Worm (Caenorhabditis elegans): ENCODE data around the gene F56B3.4.

DNA sequence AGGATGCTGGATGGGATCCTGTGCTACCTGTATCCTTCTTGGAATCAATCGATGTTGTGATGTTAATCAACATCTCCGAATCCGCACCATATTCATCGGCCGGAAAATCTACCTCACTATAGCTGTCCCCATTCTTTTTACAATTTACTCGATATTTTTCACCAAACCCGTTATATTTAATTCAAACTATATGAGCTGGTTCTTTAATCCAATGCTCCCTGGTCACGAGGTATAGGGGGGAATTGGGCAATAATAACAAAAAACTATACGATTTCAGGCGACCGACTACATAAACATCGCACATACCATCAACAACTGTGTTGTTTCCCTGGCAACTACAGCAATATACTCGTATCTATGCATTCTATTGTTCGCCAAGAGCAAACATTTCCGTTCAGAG is 36.5 kb downstream of the F56B3.4 start:
- no peak for TF ChIP-seq elt-2 (tag; optimal IDR thresholded peaks at IDR 0.05)
- TF ChIP-seq egl-27 (tag; optimal IDR thresholded peaks at IDR 0.05): no peak
- TF ChIP-seq nhr-237 (tag; optimal IDR thresholded peaks at IDR 0.05): no peak
- no peak for TF ChIP-seq jun-1 (tag; optimal IDR thresholded peaks at IDR 0.05)
- no peak for TF ChIP-seq tbx-2 (tag; optimal IDR thresholded peaks at IDR 0.05)
- TF ChIP-seq pha-4 (tag; optimal IDR thresholded peaks at IDR 0.05): no peak
- TF ChIP-seq unc-62 (GFP tag; optimal IDR thresholded peaks at IDR 0.05): no peak
- no peak for TF ChIP-seq nhr-28 (tag; optimal IDR thresholded peaks at IDR 0.05)
- TF ChIP-seq zag-1 (tag; optimal IDR thresholded peaks at IDR 0.05): no peak
- TF ChIP-seq nhr-77 (tag; optimal IDR thresholded peaks at IDR 0.05): no peak
- no peak for TF ChIP-seq ceh-16 (tag; optimal IDR thresholded peaks at IDR 0.05)
